Fruit fly (Drosophila melanogaster): ENCODE results near the gene NKCC.
A peak's percentile ranks its signal among the peaks of the same experiment; 100 is the strongest.

dm6 chr3R:5517876-5518211, 15.3 kb upstream of the NKCC start:
- TF ChIP-seq CG17806 (tag; optimal IDR thresholded peaks at IDR 0.05) (no peak), EcR (GFP tag; optimal IDR thresholded peaks at IDR 0.05) (peak; percentile 76), Pif1B (GFP tag; optimal IDR thresholded peaks at IDR 0.05) (no peak), CG15710 (tag; optimal IDR thresholded peaks at IDR 0.05) (no peak)
